Fruit fly (Drosophila melanogaster) S2 (cell line): Measurements from ENCODE around the gene CG1116.

Source experiments
- CG8478 ChIP-seq: fragments of >200 bp; optimal IDR thresholded peaks from 2 replicates; lab custom pipeline; 2018
- CTCF ChIP-seq, 2 experiments: fragments of >200 bp; optimal IDR thresholded peaks; 2 replicates each; lab custom pipeline; 2018

DNA sequence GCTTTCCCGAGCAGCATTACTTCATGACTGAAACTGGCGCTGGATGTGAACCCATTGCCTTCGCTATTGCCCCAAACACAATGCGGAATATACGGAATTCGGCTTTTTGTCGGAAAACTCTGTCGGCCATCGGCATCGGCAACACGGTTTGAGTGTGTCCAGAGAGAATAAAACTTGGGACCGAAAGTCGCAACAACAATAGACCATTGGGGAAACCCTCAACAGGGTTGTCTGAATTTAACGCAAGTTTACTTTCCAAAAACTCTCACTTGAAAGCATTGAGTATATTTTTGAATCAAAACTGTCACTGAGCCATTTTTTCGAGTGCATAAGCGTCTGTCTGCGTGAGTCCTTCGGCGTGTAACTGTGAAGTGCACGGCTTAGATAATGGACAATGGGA, 21.2 kb upstream of the CG1116 start:
- TF ChIP-seq CTCF (optimal IDR thresholded peaks at IDR 0.05; lab: Kevin White, UChicago) (no peak), CG8478 (lab: Kevin White, UChicago) (no peak)
